Worm (Caenorhabditis elegans) whole organism, early embryonic: ENCODE measurements around the gene F25B5.3.

Experiments
- B0310.2 ChIP-seq: sonication (generic microtip); optimal IDR thresholded peaks from 2 replicates; lab custom pipeline; 2016; ENCODE audit warnings: mild to moderate bottlenecking, missing genetic modification characterization, missing compliant biosample characterization
- F13C5.2 ChIP-seq: sonication (generic microtip); optimal IDR thresholded peaks from 2 replicates; lab custom pipeline; 2017; ENCODE audit warnings: mild to moderate bottlenecking, missing genetic modification characterization, inconsistent platforms, missing compliant biosample characterization
- aly-1 ChIP-seq: sonication (generic microtip); optimal IDR thresholded peaks from 2 replicates; lab custom pipeline; 2016; ENCODE audit warnings: missing genetic modification characterization, missing compliant biosample characterization
- ama-1 ChIP-seq: fragments of 150-350 bp; optimal IDR thresholded peaks from 2 replicates; lab custom pipeline; 2014
- ceh-13 ChIP-seq: fragments of 200-800 bp; sonication (Bioruptor generic); optimal IDR thresholded peaks from 2 replicates; lab custom pipeline; 2018; ENCODE audit warnings: mild to moderate bottlenecking, missing genetic modification characterization, missing compliant biosample characterization
- ceh-36 ChIP-seq: sonication (generic microtip); optimal IDR thresholded peaks from 2 replicates; lab custom pipeline; 2016; ENCODE audit warnings: missing genetic modification characterization, inconsistent platforms, missing compliant biosample characterization
- ets-7 ChIP-seq: sonication (generic microtip); optimal IDR thresholded peaks from 2 replicates; lab custom pipeline; 2016; ENCODE audit warnings: missing genotype, missing genetic modification characterization, missing compliant biosample characterization
- flt-1 ChIP-seq: fragments of 200-800 bp; sonication (Bioruptor generic); IDR thresholded peaks from 2 replicates; pipeline ENCODE4 v1.3.6; 2022; ENCODE audit warnings: missing genetic modification characterization, missing compliant biosample characterization
- hmbx-1 ChIP-seq: sonication (generic microtip); optimal IDR thresholded peaks from 2 replicates; lab custom pipeline; 2016; ENCODE audit warnings: mild to moderate bottlenecking, missing genetic modification characterization, missing compliant biosample characterization
- hmg-4 ChIP-seq: fragments of 200-800 bp; sonication (Bioruptor generic); optimal IDR thresholded peaks from 2 replicates; lab custom pipeline; 2018; ENCODE audit warnings: mild to moderate bottlenecking, missing genetic modification characterization, missing compliant biosample characterization
- hnd-1 ChIP-seq: sonication (generic microtip); optimal IDR thresholded peaks from 2 replicates; lab custom pipeline; 2016; ENCODE audit warnings: missing genetic modification characterization, missing compliant biosample characterization
- pes-1 ChIP-seq: fragments of 200-800 bp; sonication (Bioruptor generic); IDR thresholded peaks from 2 replicates; pipeline ENCODE4 v1.3.6; 2022; ENCODE audit warnings: missing genetic modification reagents, missing genetic modification characterization, missing compliant biosample characterization
- scrt-1 ChIP-seq: fragments of 200-800 bp; sonication (Bioruptor generic); IDR thresholded peaks from 2 replicates; pipeline ENCODE4 v1.3.6; 2022; ENCODE audit warnings: missing genetic modification characterization, missing compliant biosample characterization
- sea-1 ChIP-seq: fragments of 200-800 bp; sonication (Bioruptor generic); conservative IDR thresholded peaks from 2 replicates; pipeline ENCODE4 v1.3.6; 2022; ENCODE audit warnings: missing genetic modification characterization, missing compliant biosample characterization
- tbx-11 ChIP-seq: fragments of 200-800 bp; sonication (Bioruptor generic); IDR thresholded peaks from 2 replicates; pipeline ENCODE4 v1.3.6; 2022; ENCODE audit warnings: missing genetic modification characterization, missing compliant biosample characterization
- tbx-37 ChIP-seq: fragments of 200-800 bp; sonication (Bioruptor generic); conservative IDR thresholded peaks from 2 replicates; pipeline ENCODE4 v1.3.6; 2022; ENCODE audit warnings: missing genetic modification reagents, missing genetic modification characterization, missing compliant biosample characterization
- tra-4 ChIP-seq: sonication (generic microtip); optimal IDR thresholded peaks from 2 replicates; lab custom pipeline; 2017; ENCODE audit warnings: missing genetic modification characterization, missing compliant biosample characterization

Gene F25B5.3

DNA sequence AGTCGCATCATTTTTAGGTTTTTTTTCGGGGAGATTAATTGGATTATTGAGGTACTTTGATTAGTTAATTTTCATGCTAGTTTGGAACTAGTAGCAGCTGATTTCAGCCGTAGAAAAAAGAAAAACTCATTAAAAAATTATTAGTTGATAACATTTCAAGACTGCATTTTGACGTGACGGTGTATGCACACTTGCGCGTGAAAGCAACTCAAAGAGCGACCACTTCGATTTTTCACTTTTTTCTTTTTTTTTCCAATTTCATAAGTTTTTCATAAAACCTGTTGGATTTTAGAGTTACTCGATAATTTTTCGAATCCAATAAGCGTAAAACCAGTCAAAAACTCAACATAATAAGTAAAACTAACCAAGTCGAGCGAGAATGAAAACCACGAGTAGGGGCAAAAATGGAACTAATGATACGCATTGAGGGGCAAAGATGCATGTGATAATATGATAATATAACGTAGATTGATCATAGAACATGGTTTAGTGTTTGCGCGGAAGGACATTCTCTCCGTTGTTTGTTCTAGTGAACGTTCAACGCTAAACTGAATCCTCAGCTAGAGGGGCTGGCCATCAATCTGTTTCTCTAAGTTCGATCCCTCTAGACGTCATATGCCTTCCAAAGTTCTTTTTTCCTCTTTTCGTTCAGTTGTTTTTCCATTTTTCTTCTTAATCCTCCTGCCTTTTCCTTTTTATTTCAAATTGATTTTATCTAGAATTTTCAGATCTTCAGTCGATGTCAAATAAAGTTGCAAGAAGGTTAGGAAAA, at the start of gene F25B5.3, which contains the start of gene F25B5.6:
TSS of gene F25B5.3 (plus strand) at position 722 of the 772 bp plus-strand sequence.
TSS of gene F25B5.6 (minus strand) at position 572 of the 772 bp plus-strand sequence.
- TF ChIP-seq ama-1 (lab: Kevin White, UChicago), result no peak
- TF ChIP-seq tra-4 (tag; lab: Kevin White, UChicago), result no peak
- no peak for TF ChIP-seq hmg-4 (GFP tag; lab: Kevin White, UChicago)
- TF ChIP-seq ceh-13 (GFP tag; lab: Kevin White, UChicago), result no peak
- TF ChIP-seq ets-7, result no peak
- no peak for TF ChIP-seq pes-1 (GFP tag; lab: Robert Waterston, UW)
- TF ChIP-seq aly-1, result no peak
- no peak for TF ChIP-seq tbx-11 (GFP tag; lab: Robert Waterston, UW)
- no peak for TF ChIP-seq tbx-37 (GFP tag; lab: Robert Waterston, UW)

DNA sequence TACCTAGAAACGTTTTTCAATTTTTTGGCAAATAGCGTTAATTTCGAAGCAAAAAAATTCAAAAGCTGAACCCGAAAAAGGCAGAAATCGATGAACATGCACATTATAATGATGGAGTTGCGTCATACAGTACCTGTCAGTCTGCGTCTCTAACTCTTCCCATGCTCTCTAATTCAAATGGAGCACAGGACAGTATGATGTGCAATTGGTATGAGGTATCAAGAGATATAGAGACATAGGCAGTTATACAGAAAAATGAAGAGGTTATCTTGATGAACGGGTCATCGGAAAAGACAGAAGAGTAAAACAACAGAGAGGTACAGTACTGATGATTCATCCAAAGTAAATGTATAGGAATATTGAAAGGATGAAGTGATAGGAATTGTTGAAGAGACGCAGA, 48.0 kb upstream of the F25B5.3 start:
- TF ChIP-seq hmg-4 (GFP tag; lab: Kevin White, UChicago) (no peak), tbx-11 (GFP tag; lab: Robert Waterston, UW) (no peak), flt-1 (GFP tag; lab: Robert Waterston, UW) (no peak; the same call in 1 of the 2 replicates), ceh-13 (GFP tag; lab: Kevin White, UChicago) (no peak), hmbx-1 (no peak), F13C5.2 (tag; lab: Kevin White, UChicago) (no peak), pes-1 (GFP tag; lab: Robert Waterston, UW) (no peak), sea-1 (GFP tag; lab: Robert Waterston, UW) (no peak), aly-1 (no peak), tbx-37 (GFP tag; lab: Robert Waterston, UW) (no peak), ets-7 (no peak), ceh-36 (tag; lab: Kevin White, UChicago) (no peak), tra-4 (tag; lab: Kevin White, UChicago) (no peak)

DNA sequence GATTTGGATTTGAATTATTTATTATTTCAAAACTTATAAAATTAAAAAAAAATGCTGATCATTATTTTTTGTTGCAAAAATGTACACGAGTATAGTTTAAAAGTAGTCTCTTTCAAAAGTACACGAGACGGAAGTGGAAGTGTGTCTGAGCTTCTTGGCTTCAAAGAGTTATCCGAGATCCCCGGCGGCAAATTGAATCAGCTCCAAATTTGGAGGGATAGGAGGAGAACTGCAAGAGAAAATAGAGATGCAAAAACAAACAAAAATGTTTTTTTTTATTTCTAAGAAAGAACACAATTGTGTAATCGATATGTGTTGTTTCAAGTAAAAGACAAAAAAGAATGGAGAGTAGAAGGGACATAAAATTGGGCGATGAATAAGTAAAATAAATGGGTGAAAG, 46.1 kb upstream of the F25B5.3 start:
- TF ChIP-seq aly-1 (no peak), F13C5.2 (tag; lab: Kevin White, UChicago) (no peak), tra-4 (tag; lab: Kevin White, UChicago) (no peak), hmg-4 (GFP tag; lab: Kevin White, UChicago) (no peak), B0310.2 (no peak)

DNA sequence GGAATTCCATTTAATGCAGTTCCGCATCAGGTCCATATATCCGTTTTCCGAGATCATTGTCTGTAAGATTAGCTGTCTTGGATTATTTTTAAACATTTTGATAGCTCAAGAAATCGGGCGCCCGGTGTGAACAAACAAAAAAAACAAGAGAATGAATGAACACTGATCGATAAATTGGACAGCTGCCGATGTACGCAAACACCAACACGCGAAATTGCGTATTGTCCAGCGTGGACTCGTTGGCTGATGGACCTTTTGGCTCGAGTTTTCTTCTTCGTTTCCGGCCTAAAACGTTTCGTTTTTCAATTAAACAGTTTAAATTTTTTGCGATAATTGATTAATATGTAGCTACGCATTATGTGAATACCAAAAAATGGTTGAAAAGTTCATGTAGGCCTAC, 42.6 kb upstream of the F25B5.3 start, which contains the start of gene dpff-1:
TSS of gene dpff-1 (minus strand) at position 288 of the 400 bp plus-strand sequence.
- TF ChIP-seq F13C5.2 (tag; lab: Kevin White, UChicago), result peak; percentile 23
- no peak for TF ChIP-seq scrt-1 (GFP tag; lab: Robert Waterston, UW)

ce11 chrIII:5906749-5907148, 41.9 kb upstream of the F25B5.3 start, which contains the start of gene erd-2.2:
TSS of gene erd-2.2 (plus strand) at chrIII:5907049.
- TF ChIP-seq tra-4 (tag; lab: Kevin White, UChicago), result no peak
- TF ChIP-seq aly-1, result no peak

ce11 chrIII:5908408-5908807, 40.3 kb upstream of the F25B5.3 start, which contains the start of gene C28H8.3:
TSS of gene C28H8.3 (plus strand) at chrIII:5908700.
- TF ChIP-seq aly-1, result no peak
- no peak for TF ChIP-seq F13C5.2 (tag; lab: Kevin White, UChicago)
- no peak for TF ChIP-seq hmg-4 (GFP tag; lab: Kevin White, UChicago)
- no peak for TF ChIP-seq hnd-1 (tag; lab: Kevin White, UChicago)
- TF ChIP-seq sea-1 (GFP tag; lab: Robert Waterston, UW), result no peak
- no peak for TF ChIP-seq flt-1 (GFP tag; lab: Robert Waterston, UW)
- no peak for TF ChIP-seq ceh-36 (tag; lab: Kevin White, UChicago)
- TF ChIP-seq ceh-13 (GFP tag; lab: Kevin White, UChicago), result no peak
- no peak for TF ChIP-seq scrt-1 (GFP tag; lab: Robert Waterston, UW)
- no peak for TF ChIP-seq ama-1 (lab: Kevin White, UChicago)
- no peak for TF ChIP-seq ets-7

- TF ChIP-seq ama-1 (lab: Kevin White, UChicago) (no peak), aly-1 (peak; percentile 23)
Measured at ce11 chrIII:5914717-5915116, 34.0 kb upstream of the F25B5.3 start.

ce11 chrIII:5915926-5916325, 32.8 kb upstream of the F25B5.3 start:
- TF ChIP-seq ets-7 (no peak), flt-1 (GFP tag; lab: Robert Waterston, UW) (no peak), tra-4 (tag; lab: Kevin White, UChicago) (no peak), ceh-36 (tag; lab: Kevin White, UChicago) (no peak), tbx-11 (GFP tag; lab: Robert Waterston, UW) (no peak), hmbx-1 (no peak), hmg-4 (GFP tag; lab: Kevin White, UChicago) (no peak), pes-1 (GFP tag; lab: Robert Waterston, UW) (no peak), scrt-1 (GFP tag; lab: Robert Waterston, UW) (no peak), ama-1 (lab: Kevin White, UChicago) (no peak), hnd-1 (tag; lab: Kevin White, UChicago) (no peak), tbx-37 (GFP tag; lab: Robert Waterston, UW) (no peak), ceh-13 (GFP tag; lab: Kevin White, UChicago) (no peak), F13C5.2 (tag; lab: Kevin White, UChicago) (no peak), sea-1 (GFP tag; lab: Robert Waterston, UW) (no peak), aly-1 (no peak), B0310.2 (no peak)
